Worm (Caenorhabditis elegans) whole organism, midembryonic: ENCODE data around the gene W04E12.5.

Experiments used
- cog-1 ChIP-seq: sonication (generic microtip); optimal IDR thresholded peaks from 2 replicates; lab custom pipeline; 2016; ENCODE audit warnings: missing genetic modification characterization, missing compliant biosample characterization
- flt-1 ChIP-seq: fragments of 200-800 bp; sonication (Bioruptor generic); IDR thresholded peaks from 2 replicates; pipeline ENCODE4 v1.3.6; 2022; ENCODE audit warnings: missing genetic modification characterization, missing compliant biosample characterization
- klf-2 ChIP-seq: fragments of 200-800 bp; sonication (Bioruptor generic); conservative IDR thresholded peaks from 2 replicates; pipeline ENCODE4 v1.3.6; 2022; ENCODE audit warnings: missing genetic modification reagents, missing genetic modification characterization, missing compliant biosample characterization
- ref-1 ChIP-seq: fragments of 200-800 bp; sonication (Bioruptor generic); conservative IDR thresholded peaks from 2 replicates; pipeline ENCODE4 v1.3.6; 2022; ENCODE audit warnings: missing genetic modification reagents, missing genetic modification characterization, missing compliant biosample characterization
- tab-1 ChIP-seq: fragments of 200-800 bp; sonication (Bioruptor generic); IDR thresholded peaks from 2 replicates; pipeline ENCODE4 v1.3.6; 2022; ENCODE audit warnings: missing genetic modification characterization, missing compliant biosample characterization
- ztf-23 ChIP-seq: fragments of 200-800 bp; sonication (Bioruptor generic); IDR thresholded peaks from 2 replicates; pipeline ENCODE4 v1.3.6; 2022; ENCODE audit warnings: missing genetic modification reagents, missing genetic modification characterization, missing compliant biosample characterization

DNA sequence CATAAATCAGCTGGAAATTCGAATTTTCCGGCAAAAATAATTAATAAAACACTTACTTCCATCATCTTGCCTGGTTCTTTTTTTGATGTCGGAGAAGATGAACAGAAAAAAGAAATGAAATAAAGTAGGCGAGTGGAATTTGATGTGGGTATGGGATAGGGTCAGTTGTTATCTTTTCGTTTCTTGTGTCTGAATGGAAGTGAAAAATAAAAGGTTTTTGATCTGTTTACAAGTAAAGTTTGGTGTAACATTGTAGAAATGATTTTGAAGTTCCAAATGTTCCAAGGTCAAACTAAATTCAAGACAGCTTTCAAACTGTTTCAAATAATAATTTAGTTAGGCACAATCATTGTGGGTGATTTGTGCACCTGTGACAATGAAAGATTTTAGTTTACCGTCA lies 8.5 kb upstream of the W04E12.5 start, which contains the start of gene W04E12.7:
- no peak for TF ChIP-seq cog-1
- TF ChIP-seq klf-2 (GFP tag; lab: Robert Waterston, UW) = no peak
- no peak for TF ChIP-seq tab-1
- no peak for TF ChIP-seq ztf-23
- no peak for TF ChIP-seq ref-1
- no peak for TF ChIP-seq flt-1
